Worm (Caenorhabditis elegans): ENCODE measurements around the gene K07E3.1.

The K07E3.1 gene

ce11 chrX:8110193-8110592 is at the start of gene K07E3.1:
K07E3.1 (plus strand) TSS chrX:8110439.
- no peak for TF ChIP-seq nhr-28 (tag; optimal IDR thresholded peaks at IDR 0.05)
- no peak for TF ChIP-seq nhr-111 (GFP tag; optimal IDR thresholded peaks at IDR 0.05)
- TF ChIP-seq saeg-2 (GFP tag; IDR thresholded peaks at IDR 0.05): no peak
- TF ChIP-seq aha-1 (tag): peak; percentile 57

- peak; percentile 22 for TF ChIP-seq dve-1 (tag; optimal IDR thresholded peaks at IDR 0.05; ENCODE audit: insufficient read depth)
- TF ChIP-seq php-3 (GFP tag; IDR thresholded peaks at IDR 0.05): peak; percentile 49; the same call in 1 of the 2 replicates
- TF ChIP-seq nhr-11 (tag; optimal IDR thresholded peaks at IDR 0.05): no peak
- TF ChIP-seq pqm-1 (tag; optimal IDR thresholded peaks at IDR 0.05): peak; percentile 28
- no peak for TF ChIP-seq daf-8 (GFP tag; IDR thresholded peaks at IDR 0.05)
Observed at ce11 chrX:8060823-8061222, 49.4 kb upstream of the K07E3.1 start, which contains the start of gene C18A11.3. C18A11.3 (plus strand) TSS chrX:8061123.

ce11 chrX:8067268-8067667 is 43.0 kb upstream of the K07E3.1 start, which contains the start of gene C18A11.2:
C18A11.2 (plus strand) TSS chrX:8067568.
- TF ChIP-seq vab-7 (GFP tag; IDR thresholded peaks at IDR 0.05) (no peak), F10B5.3 (tag; optimal IDR thresholded peaks at IDR 0.05) (no peak)

- TF ChIP-seq snpc-1.2 (GFP tag; IDR thresholded peaks at IDR 0.05) (no peak), pha-4 (GFP tag; IDR thresholded peaks at IDR 0.05) (no peak), pha-4 (tag; optimal IDR thresholded peaks at IDR 0.05) (peak; percentile 39), zfp-3 (GFP tag; conservative IDR thresholded peaks at IDR 0.05) (no peak), hlh-30 (tag; optimal IDR thresholded peaks at IDR 0.05; ENCODE audit: insufficient read depth) (peak; percentile 54), pqm-1 (tag; optimal IDR thresholded peaks at IDR 0.05) (peak; percentile 29), lin-1 (GFP tag; IDR thresholded peaks at IDR 0.05) (0 out of 2 replicates have a peak, but pooled peaks have one; percentile 31), mdl-1 (tag; optimal IDR thresholded peaks at IDR 0.05) (peak in 1 of 2 experiments; percentile 13), lin-39 (tag; optimal IDR thresholded peaks at IDR 0.05) (no peak), dpl-1 (GFP tag; optimal IDR thresholded peaks at IDR 0.05) (no peak), unc-62 (GFP tag; optimal IDR thresholded peaks at IDR 0.05 in 1 of 2) (peak in 1 of 2 experiments; percentile 22), unc-62 (tag; optimal IDR thresholded peaks at IDR 0.05) (no peak), Y5F2A.4 (GFP tag; optimal IDR thresholded peaks at IDR 0.05) (no peak), daf-16 (GFP tag; optimal IDR thresholded peaks at IDR 0.05) (peak in 1 of 2 experiments; percentile 28), daf-16 (tag; optimal IDR thresholded peaks at IDR 0.05) (peak; percentile 96), nhr-76 (tag; optimal IDR thresholded peaks at IDR 0.05) (no peak), mep-1 (tag; optimal IDR thresholded peaks at IDR 0.05) (peak; percentile 54), nhr-48 (tag; optimal IDR thresholded peaks at IDR 0.05) (peak; percentile 54), cey-2 (tag; optimal IDR thresholded peaks at IDR 0.05; ENCODE audit: borderline replicate concordance, insufficient read depth) (no peak), ceh-28 (tag; optimal IDR thresholded peaks at IDR 0.05) (peak; percentile 11), jun-1 (tag; optimal IDR thresholded peaks at IDR 0.05) (no peak), T20F7.1 (GFP tag; optimal IDR thresholded peaks at IDR 0.05) (peak; percentile 38), T26A8.4 (GFP tag; IDR thresholded peaks at IDR 0.05) (no peak), lsy-2 (tag; optimal IDR thresholded peaks at IDR 0.05) (no peak), nhr-6 (tag; optimal IDR thresholded peaks at IDR 0.05) (no peak), nhr-77 (tag; optimal IDR thresholded peaks at IDR 0.05) (peak; percentile 74), hlh-11 (tag; optimal IDR thresholded peaks at IDR 0.05) (peak; percentile 80), ZK337.2 (GFP tag; IDR thresholded peaks at IDR 0.05) (no peak), nhr-102 (tag; optimal IDR thresholded peaks at IDR 0.05) (peak; percentile 25), dve-1 (tag; optimal IDR thresholded peaks at IDR 0.05; ENCODE audit: insufficient read depth) (peak; percentile 75), dmd-6 (GFP tag; IDR thresholded peaks at IDR 0.05) (peak; percentile 72), php-3 (GFP tag; IDR thresholded peaks at IDR 0.05) (0 out of 2 replicates have a peak, but pooled peaks have one; percentile 7), nhr-28 (tag; optimal IDR thresholded peaks at IDR 0.05) (peak; percentile 84)
Observed at ce11 chrX:8069293-8069692, 40.9 kb upstream of the K07E3.1 start, which contains the start of gene C18A11.1. C18A11.1 (plus strand) TSS chrX:8069328.
